Worm (Caenorhabditis elegans) whole organism, early embryonic: ENCODE measurements around the gene npp-27.

Experiments used
- B0310.2 ChIP-seq: sonication (generic microtip); optimal IDR thresholded peaks from 2 replicates; lab custom pipeline; 2016; ENCODE audit warnings: mild to moderate bottlenecking, missing genetic modification characterization, missing compliant biosample characterization
- F13C5.2 ChIP-seq: sonication (generic microtip); optimal IDR thresholded peaks from 2 replicates; lab custom pipeline; 2017; ENCODE audit warnings: mild to moderate bottlenecking, missing genetic modification characterization, inconsistent platforms, missing compliant biosample characterization
- aly-1 ChIP-seq: sonication (generic microtip); optimal IDR thresholded peaks from 2 replicates; lab custom pipeline; 2016; ENCODE audit warnings: missing genetic modification characterization, missing compliant biosample characterization
- ama-1 ChIP-seq: fragments of 150-350 bp; optimal IDR thresholded peaks from 2 replicates; lab custom pipeline; 2014
- ceh-13 ChIP-seq: fragments of 200-800 bp; sonication (Bioruptor generic); optimal IDR thresholded peaks from 2 replicates; lab custom pipeline; 2018; ENCODE audit warnings: mild to moderate bottlenecking, missing genetic modification characterization, missing compliant biosample characterization
- ceh-36 ChIP-seq: sonication (generic microtip); optimal IDR thresholded peaks from 2 replicates; lab custom pipeline; 2016; ENCODE audit warnings: missing genetic modification characterization, inconsistent platforms, missing compliant biosample characterization
- ets-7 ChIP-seq: sonication (generic microtip); optimal IDR thresholded peaks from 2 replicates; lab custom pipeline; 2016; ENCODE audit warnings: missing genotype, missing genetic modification characterization, missing compliant biosample characterization
- flt-1 ChIP-seq: fragments of 200-800 bp; sonication (Bioruptor generic); IDR thresholded peaks from 2 replicates; pipeline ENCODE4 v1.3.6; 2022; ENCODE audit warnings: missing genetic modification characterization, missing compliant biosample characterization
- hmbx-1 ChIP-seq: sonication (generic microtip); optimal IDR thresholded peaks from 2 replicates; lab custom pipeline; 2016; ENCODE audit warnings: mild to moderate bottlenecking, missing genetic modification characterization, missing compliant biosample characterization
- hmg-4 ChIP-seq: fragments of 200-800 bp; sonication (Bioruptor generic); optimal IDR thresholded peaks from 2 replicates; lab custom pipeline; 2018; ENCODE audit warnings: mild to moderate bottlenecking, missing genetic modification characterization, missing compliant biosample characterization
- hnd-1 ChIP-seq: sonication (generic microtip); optimal IDR thresholded peaks from 2 replicates; lab custom pipeline; 2016; ENCODE audit warnings: missing genetic modification characterization, missing compliant biosample characterization
- pes-1 ChIP-seq: fragments of 200-800 bp; sonication (Bioruptor generic); IDR thresholded peaks from 2 replicates; pipeline ENCODE4 v1.3.6; 2022; ENCODE audit warnings: missing genetic modification reagents, missing genetic modification characterization, missing compliant biosample characterization
- scrt-1 ChIP-seq: fragments of 200-800 bp; sonication (Bioruptor generic); IDR thresholded peaks from 2 replicates; pipeline ENCODE4 v1.3.6; 2022; ENCODE audit warnings: missing genetic modification characterization, missing compliant biosample characterization
- sea-1 ChIP-seq: fragments of 200-800 bp; sonication (Bioruptor generic); conservative IDR thresholded peaks from 2 replicates; pipeline ENCODE4 v1.3.6; 2022; ENCODE audit warnings: missing genetic modification characterization, missing compliant biosample characterization
- tbx-11 ChIP-seq: fragments of 200-800 bp; sonication (Bioruptor generic); IDR thresholded peaks from 2 replicates; pipeline ENCODE4 v1.3.6; 2022; ENCODE audit warnings: missing genetic modification characterization, missing compliant biosample characterization
- tbx-37 ChIP-seq: fragments of 200-800 bp; sonication (Bioruptor generic); conservative IDR thresholded peaks from 2 replicates; pipeline ENCODE4 v1.3.6; 2022; ENCODE audit warnings: missing genetic modification reagents, missing genetic modification characterization, missing compliant biosample characterization
- tra-4 ChIP-seq: sonication (generic microtip); optimal IDR thresholded peaks from 2 replicates; lab custom pipeline; 2017; ENCODE audit warnings: missing genetic modification characterization, missing compliant biosample characterization

The npp-27 gene

DNA sequence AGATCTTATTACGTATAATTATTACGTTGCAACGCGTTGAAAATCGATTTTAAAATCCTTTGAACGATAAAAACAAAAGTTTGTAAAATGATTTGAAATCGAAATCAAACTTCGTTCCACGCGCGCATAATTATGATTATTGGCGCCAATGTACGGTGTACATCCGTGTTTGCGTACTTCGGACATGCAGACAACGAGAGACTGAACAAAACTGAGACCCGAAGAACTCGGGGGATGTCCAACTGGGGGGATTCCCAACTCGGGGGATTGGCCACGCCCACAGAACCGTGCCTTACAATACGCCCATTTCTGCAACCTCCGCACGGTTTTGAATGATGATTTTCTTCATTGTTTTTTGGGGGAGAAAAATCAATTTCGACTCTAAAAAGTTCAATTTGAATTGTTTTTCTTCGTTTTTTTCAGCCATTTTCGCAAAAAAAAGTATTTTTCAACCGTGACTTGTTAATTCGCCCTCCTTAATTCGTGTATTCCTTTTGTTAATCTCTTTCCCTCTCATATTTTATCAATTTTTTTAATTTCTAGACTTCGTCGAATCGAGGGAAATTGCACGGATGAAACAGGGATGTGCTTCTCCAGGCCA lies 37.0 kb upstream of the npp-27 start, which contains the start of gene F20D12.12:
Gene F20D12.12 (plus strand): TSS at position 542 of the 601 bp plus-strand sequence.
- TF ChIP-seq pes-1 (GFP tag; lab: Robert Waterston, UW) = peak; percentile 77
- peak; percentile 50; the same call in 1 of the 2 replicates for TF ChIP-seq tbx-11 (GFP tag; lab: Robert Waterston, UW)
- TF ChIP-seq tbx-37 (GFP tag; lab: Robert Waterston, UW) = peak; percentile 54; the same call in 1 of the 2 replicates
- 0 out of 2 replicates have a peak, but pooled peaks have one; percentile 57 for TF ChIP-seq scrt-1 (GFP tag; lab: Robert Waterston, UW)
- peak; percentile 40 for TF ChIP-seq hmg-4
- TF ChIP-seq flt-1 (GFP tag; lab: Robert Waterston, UW) = peak; percentile 30; the same call in 1 of the 2 replicates
- TF ChIP-seq sea-1 (GFP tag; lab: Robert Waterston, UW) = 0 out of 2 replicates have a peak, but pooled peaks have one; percentile 37
- TF ChIP-seq F13C5.2 = peak; percentile 44

ce11 chrIV:7946457-7946856 lies 36.4 kb upstream of the npp-27 start, which contains the start of gene czw-1:
Gene czw-1, minus strand, starts transcription at chrIV:7946825.
- TF ChIP-seq scrt-1 (GFP tag; lab: Robert Waterston, UW) (no peak), tbx-37 (GFP tag; lab: Robert Waterston, UW) (no peak), pes-1 (GFP tag; lab: Robert Waterston, UW) (no peak), ets-7 (tag; lab: Kevin White, UChicago) (no peak), B0310.2 (tag; lab: Kevin White, UChicago) (no peak), tra-4 (no peak), ceh-13 (GFP tag; lab: Kevin White, UChicago) (no peak)

- no peak for TF ChIP-seq ets-7 (tag; lab: Kevin White, UChicago)
- TF ChIP-seq tbx-37 (GFP tag; lab: Robert Waterston, UW) = no peak
- TF ChIP-seq ceh-13 (GFP tag; lab: Kevin White, UChicago) = no peak
- no peak for TF ChIP-seq sea-1 (GFP tag; lab: Robert Waterston, UW)
- TF ChIP-seq tra-4 = no peak
- TF ChIP-seq aly-1 (tag; lab: Kevin White, UChicago) = no peak
- TF ChIP-seq hnd-1 (tag; lab: Kevin White, UChicago) = no peak
- no peak for TF ChIP-seq pes-1 (GFP tag; lab: Robert Waterston, UW)
- TF ChIP-seq ama-1 (lab: Kevin White, UChicago) = no peak
- TF ChIP-seq B0310.2 (tag; lab: Kevin White, UChicago) = no peak
Measured at ce11 chrIV:7943272-7943671, 33.2 kb upstream of the npp-27 start.

DNA sequence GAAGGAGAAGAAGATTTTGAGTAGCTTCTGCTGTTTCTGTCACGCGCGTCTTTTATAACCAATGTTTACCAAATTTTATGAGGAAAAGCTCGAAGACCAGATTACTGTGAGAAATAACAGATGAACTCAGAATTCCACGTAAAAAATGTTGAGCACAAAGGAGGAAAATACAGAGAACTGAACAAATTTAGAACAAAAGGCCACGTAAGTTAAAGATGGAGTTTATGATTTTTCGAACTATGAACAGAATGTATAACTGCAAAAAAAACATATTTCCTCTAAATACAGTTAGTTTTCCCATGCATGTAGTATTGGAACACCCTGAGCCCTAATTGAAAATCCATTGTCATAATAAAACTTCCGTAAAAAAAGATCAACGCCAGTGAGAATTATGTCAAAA lies 30.9 kb upstream of the npp-27 start, which contains the start of gene exc-9:
Gene exc-9 (minus strand): TSS at position 101 of the 400 bp plus-strand sequence.
- TF ChIP-seq aly-1 (tag; lab: Kevin White, UChicago) = no peak

ce11 chrIV:7938834-7939233 lies 28.8 kb upstream of the npp-27 start, which contains the start of gene F20D12.7:
Gene F20D12.7, minus strand, starts transcription at chrIV:7938934.
- TF ChIP-seq tbx-37 (GFP tag; lab: Robert Waterston, UW) = no peak
- TF ChIP-seq hmbx-1 (tag; lab: Kevin White, UChicago) = no peak
- no peak for TF ChIP-seq flt-1 (GFP tag; lab: Robert Waterston, UW)
- TF ChIP-seq F13C5.2 = no peak
- TF ChIP-seq B0310.2 (tag; lab: Kevin White, UChicago) = no peak
- no peak for TF ChIP-seq hmg-4
- TF ChIP-seq sea-1 (GFP tag; lab: Robert Waterston, UW) = no peak
- no peak for TF ChIP-seq hnd-1 (tag; lab: Kevin White, UChicago)
- no peak for TF ChIP-seq ceh-13 (GFP tag; lab: Kevin White, UChicago)
- no peak for TF ChIP-seq ama-1 (lab: Kevin White, UChicago)
- no peak for TF ChIP-seq ets-7 (tag; lab: Kevin White, UChicago)
- TF ChIP-seq aly-1 (tag; lab: Kevin White, UChicago) = no peak
- TF ChIP-seq tra-4 = no peak
- no peak for TF ChIP-seq ceh-36 (tag; lab: Kevin White, UChicago)
- TF ChIP-seq scrt-1 (GFP tag; lab: Robert Waterston, UW) = no peak
- no peak for TF ChIP-seq pes-1 (GFP tag; lab: Robert Waterston, UW)
- TF ChIP-seq tbx-11 (GFP tag; lab: Robert Waterston, UW) = no peak

DNA sequence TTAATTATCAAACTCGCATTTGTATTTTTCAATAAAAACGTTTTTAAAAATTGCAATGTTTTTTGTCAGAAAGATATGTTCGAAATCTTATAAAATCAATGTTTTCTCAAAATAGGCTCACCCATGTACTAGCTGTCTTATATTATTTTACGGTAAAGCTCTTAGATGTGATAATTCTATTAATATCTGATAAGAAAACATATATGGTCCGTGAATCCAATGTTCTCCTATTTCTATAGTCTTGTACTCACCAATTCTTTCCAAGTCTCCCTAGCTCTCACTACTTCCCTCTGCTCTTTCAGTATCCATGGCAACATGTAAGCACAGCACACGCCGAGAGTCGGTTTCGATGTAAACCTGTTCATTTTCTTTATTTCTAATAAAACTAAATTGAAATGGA lies 23.7 kb upstream of the npp-27 start, which contains the start of gene bbs-2:
Gene bbs-2 (plus strand): TSS at position 301 of the 400 bp plus-strand sequence.
- TF ChIP-seq tbx-11 (GFP tag; lab: Robert Waterston, UW) (no peak), ceh-36 (tag; lab: Kevin White, UChicago) (no peak)

- TF ChIP-seq hmbx-1 (tag; lab: Kevin White, UChicago) (no peak), flt-1 (GFP tag; lab: Robert Waterston, UW) (no peak), scrt-1 (GFP tag; lab: Robert Waterston, UW) (no peak), tra-4 (no peak), ceh-13 (GFP tag; lab: Kevin White, UChicago) (no peak), tbx-37 (GFP tag; lab: Robert Waterston, UW) (no peak), ceh-36 (tag; lab: Kevin White, UChicago) (no peak), B0310.2 (tag; lab: Kevin White, UChicago) (no peak), pes-1 (GFP tag; lab: Robert Waterston, UW) (no peak), tbx-11 (GFP tag; lab: Robert Waterston, UW) (no peak), sea-1 (GFP tag; lab: Robert Waterston, UW) (no peak), F13C5.2 (no peak), ets-7 (tag; lab: Kevin White, UChicago) (no peak), hmg-4 (no peak), ama-1 (lab: Kevin White, UChicago) (no peak)
Measured at ce11 chrIV:7931873-7932272, 21.8 kb upstream of the npp-27 start.
